Worm (Caenorhabditis elegans): ENCODE data around the gene svh-1.

- TF ChIP-seq lin-35 (GFP tag; optimal IDR thresholded peaks at IDR 0.05) = no peak
- TF ChIP-seq zfh-2 (GFP tag; conservative IDR thresholded peaks at IDR 0.05) = no peak
- TF ChIP-seq dox-1 (GFP tag; IDR thresholded peaks at IDR 0.05) = no peak
- no peak for TF ChIP-seq F23B12.7 (tag; optimal IDR thresholded peaks at IDR 0.05; ENCODE audit: insufficient read depth)
- TF ChIP-seq fkh-3 (tag; optimal IDR thresholded peaks at IDR 0.05) = no peak
- TF ChIP-seq zim-3 (tag; optimal IDR thresholded peaks at IDR 0.05) = no peak
- no peak for TF ChIP-seq gei-17 (GFP tag; optimal IDR thresholded peaks at IDR 0.05)
- no peak for TF ChIP-seq aptf-2 (GFP tag; conservative IDR thresholded peaks at IDR 0.05)
- no peak for TF ChIP-seq ztf-25 (GFP tag; IDR thresholded peaks at IDR 0.05)
- no peak for TF ChIP-seq ceh-58 (GFP tag; IDR thresholded peaks at IDR 0.05)
- TF ChIP-seq Y53G8AR.9 (GFP tag; conservative IDR thresholded peaks at IDR 0.05) = no peak
- TF ChIP-seq attf-5 (GFP tag; optimal IDR thresholded peaks at IDR 0.05) = no peak
- no peak for TF ChIP-seq C17E4.6 (GFP tag; IDR thresholded peaks at IDR 0.05)
Measured at ce11 chrIV:8232428-8232827, 26.0 kb downstream of the svh-1 start.
